Worm (Caenorhabditis elegans) whole organism, L3 larva: ENCODE results near the gene K01D12.20.
A peak's percentile ranks its signal among the peaks of the same experiment; 100 is the strongest.

Experiments used
- aly-2 ChIP-seq: fragments of 150-350 bp; optimal IDR thresholded peaks from 2 replicates; lab custom pipeline; 2014; ENCODE audit warnings: missing biosample characterization, missing genetic modification characterization
- ama-1 ChIP-seq: fragments of 150-350 bp; optimal IDR thresholded peaks from 2 replicates; lab custom pipeline; 2018
- ceh-16 ChIP-seq: sonication (generic microtip); optimal IDR thresholded peaks from 2 replicates; lab custom pipeline; 2017; ENCODE audit warnings: missing biosample characterization, missing genetic modification characterization
- ceh-28 ChIP-seq: fragments of 150-350 bp; optimal IDR thresholded peaks from 2 replicates; lab custom pipeline; 2014; ENCODE audit warnings: missing biosample characterization, missing genetic modification reagents, missing genetic modification characterization
- egl-27 ChIP-seq: sonication (generic microtip); optimal IDR thresholded peaks from 4 replicates; lab custom pipeline; 2017; ENCODE audit warnings: missing biosample characterization, missing genetic modification reagents, missing genetic modification characterization
- elt-1 ChIP-seq: fragments of 150-350 bp; optimal IDR thresholded peaks from 2 replicates; lab custom pipeline; 2014; ENCODE audit warnings: missing biosample characterization, missing genetic modification characterization
- elt-3 ChIP-seq, 3 experiments: fragments of 150-350 bp in 1 of 3; sonication (generic microtip) in 2 of 3; optimal IDR thresholded peaks; 2 replicates in 2 of 3; 4 replicates in 1 of 3; lab custom pipeline; 2014 to 2017; ENCODE audit warnings: missing biosample characterization in 3 of 3, missing genetic modification characterization in 3 of 3
- eor-1 ChIP-seq, 2 experiments: fragments of 150-350 bp; optimal IDR thresholded peaks; 2 replicates each; lab custom pipeline; 2014 to 2018; ENCODE audit warnings: missing biosample characterization in 2 of 2, missing genetic modification characterization in 2 of 2
- fkh-10 ChIP-seq: sonication (generic microtip); optimal IDR thresholded peaks from 2 replicates; lab custom pipeline; 2017; ENCODE audit warnings: missing biosample characterization, missing genetic modification reagents, missing genetic modification characterization
- fos-1 ChIP-seq: fragments of 150-350 bp; optimal IDR thresholded peaks from 2 replicates; lab custom pipeline; 2014; ENCODE audit warnings: missing biosample characterization, missing genetic modification characterization
- lin-39 ChIP-seq: fragments of 150-350 bp; optimal IDR thresholded peaks from 2 replicates; lab custom pipeline; 2018; ENCODE audit warnings: missing biosample characterization, missing genetic modification reagents, missing genetic modification characterization
- mdl-1 ChIP-seq: fragments of 150-350 bp; optimal IDR thresholded peaks from 2 replicates; lab custom pipeline; 2014; ENCODE audit warnings: missing biosample characterization, missing genetic modification characterization
- nfya-1 ChIP-seq: sonication (generic microtip); optimal IDR thresholded peaks from 2 replicates; lab custom pipeline; 2017; ENCODE audit warnings: missing genetic modification characterization, mild to moderate bottlenecking, missing compliant biosample characterization, antibody characterized with exemption, moderate library complexity; ENCODE audit not compliant: insufficient read depth
- nhr-11 ChIP-seq: fragments of 150-350 bp; optimal IDR thresholded peaks from 2 replicates; lab custom pipeline; 2014; ENCODE audit warnings: missing biosample characterization, missing genetic modification characterization
- nhr-25 ChIP-seq: sonication (generic microtip); optimal IDR thresholded peaks from 2 replicates; lab custom pipeline; 2017; ENCODE audit warnings: missing biosample characterization, missing genetic modification characterization
- nhr-43 ChIP-seq: sonication (generic microtip); optimal IDR thresholded peaks from 2 replicates; lab custom pipeline; 2016; ENCODE audit warnings: mild to moderate bottlenecking, missing genetic modification characterization, missing compliant biosample characterization; ENCODE audit not compliant: poor library complexity, severe bottlenecking
- nhr-77 ChIP-seq: fragments of 150-350 bp; optimal IDR thresholded peaks from 2 replicates; lab custom pipeline; 2014; ENCODE audit warnings: missing biosample characterization, missing genetic modification characterization
- pha-4 ChIP-seq: fragments of 150-350 bp; optimal IDR thresholded peaks from 2 replicates; lab custom pipeline; 2014; ENCODE audit warnings: missing biosample characterization, missing genetic modification reagents, missing genetic modification characterization
- snpc-4 ChIP-seq: fragments of 150-350 bp; optimal IDR thresholded peaks from 2 replicates; lab custom pipeline; 2014; ENCODE audit warnings: missing biosample characterization, missing genetic modification characterization
- ztf-11 ChIP-seq: fragments of 150-350 bp; optimal IDR thresholded peaks from 2 replicates; lab custom pipeline; 2014; ENCODE audit warnings: missing biosample characterization, missing genetic modification characterization

Gene K01D12.20

ce11 chrV:12353505-12353904 is 47.1 kb downstream of the K01D12.20 start:
- TF ChIP-seq nhr-43 (tag; lab: Kevin White, UChicago) (peak; percentile 25), eor-1 (tag; optimal IDR thresholded peaks at IDR 0.05; lab: Kevin White, UChicago) (no peak)

- no peak for TF ChIP-seq nhr-77 (tag; lab: Kevin White, UChicago)
- no peak for TF ChIP-seq nhr-25
- no peak for TF ChIP-seq pha-4 (tag; lab: Kevin White, UChicago)
- peak; percentile 51 for TF ChIP-seq ama-1 (lab: Kevin White, UChicago)
Observed at ce11 chrV:12352881-12353280, 47.7 kb downstream of the K01D12.20 start.

DNA sequence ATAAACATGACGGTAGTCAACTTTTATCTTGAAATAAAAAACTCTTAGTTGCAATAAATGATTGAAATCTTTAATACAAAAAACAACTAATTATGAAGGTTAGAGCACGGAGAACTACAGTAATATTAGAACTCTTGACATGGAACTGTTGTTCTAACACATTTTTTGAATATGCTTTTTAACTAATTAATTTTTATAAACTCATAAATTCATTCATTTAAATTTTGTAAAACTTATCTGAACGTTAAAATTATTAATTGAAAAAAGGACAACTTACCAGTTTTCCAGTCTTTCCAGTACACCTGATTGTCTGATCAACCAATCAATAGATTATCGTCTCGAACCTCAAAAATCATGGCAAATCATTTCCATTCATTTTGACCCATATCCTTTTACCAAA is 48.2 kb downstream of the K01D12.20 start, which contains the start of gene sqt-3:
sqt-3 (plus strand) TSS at position 301 of the 400 bp plus-strand sequence.
- TF ChIP-seq snpc-4 (no peak), elt-3 (tag; optimal IDR thresholded peaks at IDR 0.05; lab: Kevin White, UChicago) (no peak), pha-4 (tag; lab: Kevin White, UChicago) (no peak), mdl-1 (tag; lab: Kevin White, UChicago) (no peak), fkh-10 (GFP tag; lab: Kevin White, UChicago) (no peak), aly-2 (tag; lab: Kevin White, UChicago) (no peak), ceh-28 (tag; lab: Kevin White, UChicago) (no peak), ztf-11 (tag; lab: Kevin White, UChicago) (no peak), fos-1 (tag; lab: Kevin White, UChicago) (no peak), nhr-11 (tag; lab: Kevin White, UChicago) (no peak), nfya-1 (tag; lab: Kevin White, UChicago) (no peak), nhr-77 (tag; lab: Kevin White, UChicago) (no peak)

DNA sequence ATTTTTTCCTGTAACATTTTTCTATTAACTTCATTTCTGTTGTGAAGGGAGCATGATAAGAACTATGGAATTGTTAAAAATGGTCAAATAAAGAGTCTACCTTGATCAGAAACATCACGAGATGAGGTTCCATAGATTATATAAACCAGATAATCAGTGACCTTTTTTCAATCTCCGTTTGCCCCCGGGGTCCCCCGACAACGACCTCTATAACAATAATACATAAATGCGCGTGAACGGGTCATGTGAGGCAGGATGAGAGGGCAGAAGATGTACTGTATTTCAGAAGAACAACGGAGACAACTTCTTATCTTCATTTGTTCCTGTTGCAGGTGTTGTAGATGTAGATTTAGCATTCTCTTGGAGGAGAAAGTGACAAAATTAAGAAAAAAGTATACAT is 48.8 kb downstream of the K01D12.20 start:
- TF ChIP-seq ceh-16 (tag; lab: Kevin White, UChicago) (no peak), egl-27 (no peak), lin-39 (tag; lab: Kevin White, UChicago) (no peak), nhr-25 (peak; percentile 27), ztf-11 (tag; lab: Kevin White, UChicago) (no peak), elt-1 (tag; lab: Kevin White, UChicago) (peak; percentile 78)
